Worm (Caenorhabditis elegans) whole organism, L3 larva: ENCODE results near the gene F46F5.11.

Source experiments
- ZK546.5 ChIP-seq: sonication (generic microtip); optimal IDR thresholded peaks from 2 replicates; lab custom pipeline; 2017; ENCODE audit warnings: missing biosample characterization, missing genetic modification characterization
- aly-2 ChIP-seq: fragments of 150-350 bp; optimal IDR thresholded peaks from 2 replicates; lab custom pipeline; 2014; ENCODE audit warnings: missing biosample characterization, missing genetic modification characterization
- ama-1 ChIP-seq: fragments of 150-350 bp; optimal IDR thresholded peaks from 2 replicates; lab custom pipeline; 2018
- ceh-16 ChIP-seq: sonication (generic microtip); optimal IDR thresholded peaks from 2 replicates; lab custom pipeline; 2017; ENCODE audit warnings: missing biosample characterization, missing genetic modification characterization
- ceh-82 ChIP-seq: fragments of 150-350 bp; optimal IDR thresholded peaks from 2 replicates; lab custom pipeline; 2014; ENCODE audit warnings: missing biosample characterization, missing genetic modification characterization
- daf-12 ChIP-seq: fragments of 150-350 bp; optimal IDR thresholded peaks from 2 replicates; lab custom pipeline; 2014; ENCODE audit warnings: missing biosample characterization, missing genetic modification reagents, missing genetic modification characterization
- egl-27 ChIP-seq: sonication (generic microtip); optimal IDR thresholded peaks from 4 replicates; lab custom pipeline; 2017; ENCODE audit warnings: missing biosample characterization, missing genetic modification reagents, missing genetic modification characterization
- egl-5 ChIP-seq: fragments of 150-350 bp; optimal IDR thresholded peaks from 2 replicates; lab custom pipeline; 2017; ENCODE audit warnings: missing biosample characterization, missing genetic modification reagents, missing genetic modification characterization, inconsistent platforms
- elt-1 ChIP-seq: fragments of 150-350 bp; optimal IDR thresholded peaks from 2 replicates; lab custom pipeline; 2014; ENCODE audit warnings: missing biosample characterization, missing genetic modification characterization
- elt-2 ChIP-seq: sonication (generic microtip); optimal IDR thresholded peaks from 2 replicates; lab custom pipeline; 2016; ENCODE audit warnings: missing genetic modification reagents, mild to moderate bottlenecking, missing genetic modification characterization, missing compliant biosample characterization
- elt-3 ChIP-seq, 3 experiments: fragments of 150-350 bp in 1 of 3; sonication (generic microtip) in 2 of 3; optimal IDR thresholded peaks; 2 replicates in 2 of 3; 4 replicates in 1 of 3; lab custom pipeline; 2014 to 2017; ENCODE audit warnings: missing biosample characterization in 3 of 3, missing genetic modification characterization in 3 of 3
- eor-1 ChIP-seq, 2 experiments: fragments of 150-350 bp; optimal IDR thresholded peaks; 2 replicates each; lab custom pipeline; 2014 to 2018; ENCODE audit warnings: missing biosample characterization in 2 of 2, missing genetic modification characterization in 2 of 2
- fkh-10 ChIP-seq: sonication (generic microtip); optimal IDR thresholded peaks from 2 replicates; lab custom pipeline; 2017; ENCODE audit warnings: missing biosample characterization, missing genetic modification reagents, missing genetic modification characterization
- hmg-11 ChIP-seq: sonication (generic microtip); optimal IDR thresholded peaks from 2 replicates; lab custom pipeline; 2016; ENCODE audit warnings: missing genetic modification characterization, missing compliant biosample characterization
- jun-1 ChIP-seq: fragments of 150-350 bp; optimal IDR thresholded peaks from 2 replicates; lab custom pipeline; 2014; ENCODE audit warnings: missing biosample characterization, missing genetic modification reagents, missing genetic modification characterization
- lin-15B ChIP-seq: fragments of 150-350 bp; optimal IDR thresholded peaks from 2 replicates; lab custom pipeline; 2014; ENCODE audit warnings: missing biosample characterization, missing genetic modification characterization
- lin-39 ChIP-seq: fragments of 150-350 bp; optimal IDR thresholded peaks from 2 replicates; lab custom pipeline; 2018; ENCODE audit warnings: missing biosample characterization, missing genetic modification reagents, missing genetic modification characterization
- lsy-12 ChIP-seq: sonication (generic microtip); optimal IDR thresholded peaks from 2 replicates; lab custom pipeline; 2016; ENCODE audit warnings: mild to moderate bottlenecking, missing genetic modification characterization, missing compliant biosample characterization
- mdl-1 ChIP-seq: fragments of 150-350 bp; optimal IDR thresholded peaks from 2 replicates; lab custom pipeline; 2014; ENCODE audit warnings: missing biosample characterization, missing genetic modification characterization
- mml-1 ChIP-seq: fragments of 150-350 bp; sonication (generic microtip); optimal IDR thresholded peaks from 3 replicates; lab custom pipeline; 2014; ENCODE audit warnings: missing biosample characterization, missing genetic modification characterization
- nfya-1 ChIP-seq: sonication (generic microtip); optimal IDR thresholded peaks from 2 replicates; lab custom pipeline; 2017; ENCODE audit warnings: missing genetic modification characterization, mild to moderate bottlenecking, missing compliant biosample characterization, antibody characterized with exemption, moderate library complexity; ENCODE audit not compliant: insufficient read depth
- nhr-12 ChIP-seq: fragments of 150-350 bp; optimal IDR thresholded peaks from 2 replicates; lab custom pipeline; 2014; ENCODE audit warnings: missing biosample characterization, missing genetic modification characterization
- nhr-23 ChIP-seq: fragments of 150-350 bp; optimal IDR thresholded peaks from 2 replicates; lab custom pipeline; 2014; ENCODE audit warnings: missing biosample characterization, missing genetic modification reagents, missing genetic modification characterization
- nhr-25 ChIP-seq: sonication (generic microtip); optimal IDR thresholded peaks from 2 replicates; lab custom pipeline; 2017; ENCODE audit warnings: missing biosample characterization, missing genetic modification characterization
- nhr-28 ChIP-seq: fragments of 150-350 bp; optimal IDR thresholded peaks from 2 replicates; lab custom pipeline; 2014; ENCODE audit warnings: missing biosample characterization, missing genetic modification characterization
- nhr-43 ChIP-seq: sonication (generic microtip); optimal IDR thresholded peaks from 2 replicates; lab custom pipeline; 2016; ENCODE audit warnings: mild to moderate bottlenecking, missing genetic modification characterization, missing compliant biosample characterization; ENCODE audit not compliant: poor library complexity, severe bottlenecking
- pha-4 ChIP-seq: fragments of 150-350 bp; optimal IDR thresholded peaks from 2 replicates; lab custom pipeline; 2014; ENCODE audit warnings: missing biosample characterization, missing genetic modification reagents, missing genetic modification characterization
- sea-2 ChIP-seq: fragments of 150-350 bp; sonication (generic microtip); optimal IDR thresholded peaks from 4 replicates; lab custom pipeline; 2014; ENCODE audit warnings: missing biosample characterization, missing genetic modification reagents, missing genetic modification characterization
- skn-1 ChIP-seq: fragments of 150-350 bp; optimal IDR thresholded peaks from 2 replicates; lab custom pipeline; 2014; ENCODE audit warnings: missing biosample characterization, missing genetic modification characterization
- unc-39 ChIP-seq: sonication (generic microtip); optimal IDR thresholded peaks from 4 replicates; lab custom pipeline; 2017; ENCODE audit warnings: missing biosample characterization, missing genetic modification characterization
- unc-62 ChIP-seq: fragments of 150-350 bp; sonication (generic microtip); optimal IDR thresholded peaks from 4 replicates; lab custom pipeline; 2014; ENCODE audit warnings: missing biosample characterization, missing genetic modification reagents, missing genetic modification characterization
- zag-1 ChIP-seq: fragments of 150-350 bp; optimal IDR thresholded peaks from 2 replicates; lab custom pipeline; 2014; ENCODE audit warnings: missing biosample characterization, missing genetic modification characterization
- ztf-11 ChIP-seq: fragments of 150-350 bp; optimal IDR thresholded peaks from 2 replicates; lab custom pipeline; 2014; ENCODE audit warnings: missing biosample characterization, missing genetic modification characterization
- ztf-4 ChIP-seq: fragments of 150-350 bp; optimal IDR thresholded peaks from 2 replicates; lab custom pipeline; 2014; ENCODE audit warnings: missing biosample characterization, missing genetic modification characterization

F46F5.11 gene

DNA sequence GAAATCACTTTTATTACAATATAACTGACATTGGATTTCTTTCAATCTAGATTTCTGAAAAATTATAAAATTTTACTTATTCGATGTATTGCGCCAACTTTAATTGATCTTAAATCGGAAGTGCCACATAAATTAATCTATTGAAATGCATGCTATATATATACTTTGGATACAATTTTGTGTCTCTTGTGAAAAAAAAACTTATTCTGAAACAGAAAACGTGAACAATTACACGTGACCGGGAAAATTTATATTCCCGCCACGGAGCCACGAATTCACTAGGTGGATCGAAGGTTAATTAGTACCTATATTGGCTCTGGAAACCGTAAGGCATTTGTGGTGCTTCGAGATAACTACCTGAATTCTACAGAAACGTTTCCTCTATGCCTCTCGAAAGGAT, 8.9 kb upstream of the F46F5.11 start, which contains the start of gene F46F5.14:
TSS of gene F46F5.14 (plus strand) at position 301 of the 400 bp plus-strand sequence.
- TF ChIP-seq ztf-4 (tag; lab: Kevin White, UChicago) (no peak), egl-27 (tag; lab: Kevin White, UChicago) (no peak)

DNA sequence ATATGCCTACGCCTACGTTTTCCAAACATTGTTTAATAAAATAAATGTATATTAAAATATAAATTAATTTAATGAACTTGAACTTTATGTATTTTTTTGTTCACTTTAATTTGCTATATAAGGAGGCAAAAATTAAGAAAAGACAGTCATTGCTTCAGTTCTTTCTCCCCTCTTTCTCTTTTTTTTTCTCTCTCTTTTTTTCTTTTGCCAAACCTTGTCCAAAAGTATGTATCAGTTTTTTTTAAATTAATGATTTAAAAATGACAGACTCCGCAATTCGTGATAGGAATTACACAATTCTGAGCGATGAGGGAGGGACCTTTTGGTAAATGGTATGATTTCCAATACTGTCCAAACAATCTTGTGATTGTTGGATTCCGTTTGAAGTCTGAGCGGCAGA, 5.5 kb upstream of the F46F5.11 start, which contains the start of gene F46F5.13:
TSS of gene F46F5.13 (plus strand) at position 301 of the 400 bp plus-strand sequence.
- TF ChIP-seq elt-1 (tag; lab: Kevin White, UChicago) (no peak), elt-2 (no peak), pha-4 (tag; lab: Kevin White, UChicago) (no peak), sea-2 (GFP tag; lab: Kevin White, UChicago) (no peak), egl-27 (tag; lab: Kevin White, UChicago) (no peak), nhr-23 (no peak), jun-1 (no peak), ztf-11 (no peak), fkh-10 (GFP tag; lab: Kevin White, UChicago) (no peak), daf-12 (tag; lab: Kevin White, UChicago) (no peak), nfya-1 (tag; lab: Kevin White, UChicago) (no peak), zag-1 (tag; lab: Kevin White, UChicago) (no peak)

DNA sequence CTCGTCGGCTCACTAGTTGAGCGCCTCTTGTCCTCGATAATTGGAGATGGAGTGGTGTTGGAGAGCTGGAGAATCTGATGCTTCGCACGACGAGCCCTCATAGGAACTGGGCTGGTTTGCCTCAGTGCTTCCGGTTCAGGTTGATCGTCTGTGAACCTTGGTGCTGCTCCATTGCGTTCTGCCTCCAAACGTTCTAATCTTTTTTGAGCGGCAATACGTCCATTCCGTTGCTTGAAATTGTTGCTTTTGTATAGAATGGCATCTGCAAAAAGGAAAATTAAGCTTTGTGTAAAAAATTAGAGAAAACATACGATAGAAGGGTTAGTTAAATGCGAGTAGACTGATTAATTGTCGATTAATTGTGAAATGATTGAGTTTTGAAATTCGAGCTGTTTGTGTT, 4.4 kb downstream of the F46F5.11 start, which contains the start of gene F46F5.5:
TSS of gene F46F5.5 (minus strand) at position 101 of the 400 bp plus-strand sequence.
- TF ChIP-seq ceh-16 (tag; lab: Kevin White, UChicago) (no peak), lin-15B (no peak), lsy-12 (tag; lab: Kevin White, UChicago) (no peak), elt-3 (tag; optimal IDR thresholded peaks at IDR 0.05; lab: Kevin White, UChicago) (no peak), fkh-10 (GFP tag; lab: Kevin White, UChicago) (no peak), jun-1 (no peak), zag-1 (tag; lab: Kevin White, UChicago) (no peak)

DNA sequence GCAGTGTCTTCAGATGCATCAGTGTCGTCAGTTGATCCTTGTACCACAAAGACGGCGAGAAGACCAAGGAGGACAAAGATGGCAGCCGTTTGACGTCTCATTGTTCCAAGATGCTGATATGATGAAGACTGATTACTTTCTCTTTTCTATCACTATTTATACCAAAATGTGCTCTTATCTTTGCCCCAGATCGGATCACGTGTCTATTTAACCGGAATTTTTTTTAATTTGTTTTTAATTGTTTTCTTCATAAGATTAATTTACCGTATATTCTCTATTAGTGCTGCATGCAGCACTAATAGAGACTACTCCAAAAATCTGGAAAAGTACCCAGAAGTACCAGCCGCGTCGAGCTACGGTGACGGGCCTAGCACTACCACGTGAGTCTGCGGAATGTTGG, 6.2 kb downstream of the F46F5.11 start, which contains the start of gene msrp-3:
TSS of gene msrp-3 (minus strand) at position 101 of the 400 bp plus-strand sequence.
- TF ChIP-seq fkh-10 (GFP tag; lab: Kevin White, UChicago), result no peak
- no peak for TF ChIP-seq lin-39 (tag; lab: Kevin White, UChicago)
- TF ChIP-seq nhr-43 (tag; lab: Kevin White, UChicago), result no peak
- no peak for TF ChIP-seq elt-1 (tag; lab: Kevin White, UChicago)
- TF ChIP-seq ceh-16 (tag; lab: Kevin White, UChicago), result no peak
- TF ChIP-seq nhr-12, result no peak
- TF ChIP-seq unc-39 (tag; lab: Kevin White, UChicago), result no peak
- no peak for TF ChIP-seq ceh-82 (tag; lab: Kevin White, UChicago)
- TF ChIP-seq, all 47 proteins: peak for 0

DNA sequence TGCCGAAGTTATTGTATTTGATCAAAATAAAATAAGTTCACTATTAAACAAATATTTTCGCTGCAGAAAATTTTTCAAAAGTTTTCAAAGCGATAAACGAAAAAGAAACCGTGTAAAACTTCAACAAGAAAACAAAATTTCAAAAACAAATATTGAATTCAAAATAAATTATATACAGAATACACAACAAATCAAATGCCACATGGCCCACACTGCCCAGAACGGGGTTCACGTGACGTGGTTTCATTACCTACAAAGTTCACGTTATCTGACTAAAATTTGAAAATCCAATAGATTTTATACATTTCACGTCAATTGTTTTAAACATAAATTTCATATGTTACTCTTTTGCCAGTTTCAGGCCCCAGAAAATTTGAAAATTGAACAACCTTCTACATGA, 12.0 kb downstream of the F46F5.11 start, which contains the start of gene F46F5.7:
TSS of gene F46F5.7 (minus strand) at position 101 of the 400 bp plus-strand sequence.
- no peak for TF ChIP-seq eor-1 (tag; optimal IDR thresholded peaks at IDR 0.05; lab: Kevin White, UChicago)
- TF ChIP-seq ceh-82 (tag; lab: Kevin White, UChicago), result no peak
- TF ChIP-seq aly-2 (tag; lab: Kevin White, UChicago), result no peak
- no peak for TF ChIP-seq ztf-4 (tag; lab: Kevin White, UChicago)
- no peak for TF ChIP-seq fkh-10 (GFP tag; lab: Kevin White, UChicago)
- TF ChIP-seq ztf-11, result no peak
- TF ChIP-seq nhr-43 (tag; lab: Kevin White, UChicago), result no peak
- TF ChIP-seq mml-1 (tag; lab: Kevin White, UChicago), result no peak
- TF ChIP-seq ceh-16 (tag; lab: Kevin White, UChicago), result no peak
- no peak for TF ChIP-seq hmg-11 (tag; lab: Kevin White, UChicago)
- no peak for TF ChIP-seq unc-62
- no peak for TF ChIP-seq egl-27 (tag; lab: Kevin White, UChicago)
- no peak for TF ChIP-seq elt-2
- TF ChIP-seq skn-1 (tag; lab: Kevin White, UChicago), result no peak
- TF ChIP-seq jun-1, result no peak
- no peak for TF ChIP-seq unc-39 (tag; lab: Kevin White, UChicago)

DNA sequence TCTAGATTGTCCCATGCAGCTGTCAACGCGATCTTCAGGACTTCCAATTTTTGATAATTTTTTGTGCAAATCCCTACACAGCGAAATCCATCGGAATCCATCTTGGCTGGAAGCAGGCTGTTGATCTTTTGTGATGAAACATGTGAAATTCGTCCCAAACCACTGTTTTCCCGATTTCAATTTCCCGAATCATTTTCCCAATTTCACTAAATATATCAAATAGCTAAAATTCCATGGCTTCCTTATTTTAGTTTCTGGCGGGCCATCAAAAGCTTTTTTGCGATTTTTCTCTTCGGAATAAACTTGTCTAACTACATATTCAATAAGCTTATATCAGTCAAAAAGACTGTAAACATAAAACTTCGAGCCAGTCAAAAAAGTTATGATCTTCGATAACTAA, 13.0 kb downstream of the F46F5.11 start, which contains the start of gene F46F5.8:
TSS of gene F46F5.8 (minus strand) at position 101 of the 400 bp plus-strand sequence.
- no peak for TF ChIP-seq nhr-28
- TF ChIP-seq ZK546.5 (tag; lab: Kevin White, UChicago), result no peak
- TF ChIP-seq zag-1 (tag; lab: Kevin White, UChicago), result no peak
- no peak for TF ChIP-seq mdl-1
- TF ChIP-seq pha-4 (tag; lab: Kevin White, UChicago), result no peak
- TF ChIP-seq fkh-10 (GFP tag; lab: Kevin White, UChicago), result no peak
- TF ChIP-seq lsy-12 (tag; lab: Kevin White, UChicago), result no peak
- TF ChIP-seq nhr-25, result no peak
- no peak for TF ChIP-seq nhr-12
- no peak for TF ChIP-seq ama-1
- no peak for TF ChIP-seq eor-1 (tag; optimal IDR thresholded peaks at IDR 0.05; lab: Kevin White, UChicago)
- TF ChIP-seq elt-3 (tag; optimal IDR thresholded peaks at IDR 0.05; lab: Kevin White, UChicago), result no peak
- TF ChIP-seq ceh-16 (tag; lab: Kevin White, UChicago), result no peak
- no peak for TF ChIP-seq egl-5 (tag; lab: Kevin White, UChicago)
- no peak for TF ChIP-seq ztf-4 (tag; lab: Kevin White, UChicago)
- TF ChIP-seq, all 47 proteins: peak for 0
